Fruit fly (Drosophila melanogaster) whole organism, embryonic: ENCODE results near the gene woc.

Experiments
- Aef1 ChIP-seq: fragments of 200-800 bp; sonication (Bioruptor generic); IDR thresholded peaks from 3 replicates; pipeline ENCODE4 v1.3.6; 2022; ENCODE audit warnings: missing biosample characterization, missing genetic modification characterization
- CG10543 ChIP-seq: fragments of 200-800 bp; sonication (Bioruptor generic); optimal IDR thresholded peaks from 3 replicates; lab custom pipeline; 2017; ENCODE audit warnings: missing biosample characterization, mild to moderate bottlenecking, missing genetic modification characterization, moderate library complexity
- CG11085 ChIP-seq: fragments of 200-800 bp; sonication (Bioruptor generic); IDR thresholded peaks from 2 replicates; pipeline ENCODE4 v1.3.6; 2022; ENCODE audit warnings: missing biosample characterization, missing genetic modification characterization
- CG12155 ChIP-seq: fragments of 200-800 bp; sonication (Bioruptor generic); optimal IDR thresholded peaks from 3 replicates; lab custom pipeline; 2016; ENCODE audit warnings: missing biosample characterization, missing genetic modification characterization
- CG12219 ChIP-seq: fragments of 200-800 bp; sonication (Bioruptor generic); optimal IDR thresholded peaks from 3 replicates; lab custom pipeline; 2018; ENCODE audit warnings: missing biosample characterization, mild to moderate bottlenecking, missing genetic modification characterization
- CG1233 ChIP-seq: fragments of 200-800 bp; sonication (Bioruptor generic); optimal IDR thresholded peaks from 4 replicates; lab custom pipeline; 2018; ENCODE audit warnings: missing biosample characterization, mild to moderate bottlenecking, missing genetic modification characterization
- CG13287 ChIP-seq: fragments of 200-800 bp; sonication (Bioruptor generic); IDR thresholded peaks from 2 replicates; pipeline ENCODE4 v1.3.6; 2022; ENCODE audit warnings: missing biosample characterization, missing genetic modification characterization; ENCODE audit not compliant: partially characterized antibody
- CG13624 ChIP-seq: fragments of 200-800 bp; sonication (Bioruptor generic); optimal IDR thresholded peaks from 2 replicates; lab custom pipeline; 2016; ENCODE audit warnings: missing biosample characterization, missing genetic modification characterization
- CG13775 ChIP-seq: fragments of 200-800 bp; sonication (Bioruptor generic); optimal IDR thresholded peaks from 3 replicates; lab custom pipeline; 2017; ENCODE audit warnings: missing biosample characterization, mild to moderate bottlenecking, missing genetic modification characterization
- CG15269 ChIP-seq: fragments of 200-800 bp; sonication (Bioruptor generic); optimal IDR thresholded peaks from 2 replicates; lab custom pipeline; 2018; ENCODE audit warnings: missing biosample characterization, mild to moderate bottlenecking, missing genetic modification characterization, moderate library complexity
- CG16815 ChIP-seq: fragments of 200-800 bp; sonication (Bioruptor generic); optimal IDR thresholded peaks from 3 replicates; lab custom pipeline; 2017; ENCODE audit warnings: missing biosample characterization, mild to moderate bottlenecking, missing genetic modification characterization
- CG18262 ChIP-seq: fragments of 200-800 bp; optimal IDR thresholded peaks from 3 replicates; lab custom pipeline; 2019; ENCODE audit warnings: missing biosample characterization, mild to moderate bottlenecking, missing genetic modification characterization, moderate library complexity
- CG2889 ChIP-seq: fragments of 200-800 bp; sonication (Bioruptor generic); IDR thresholded peaks from 3 replicates; pipeline ENCODE4 v1.3.6; 2022; ENCODE audit warnings: missing biosample characterization, missing genetic modification characterization
- CG33213 ChIP-seq: fragments of 200-800 bp; sonication (Bioruptor generic); optimal IDR thresholded peaks from 3 replicates; lab custom pipeline; 2016; ENCODE audit warnings: missing biosample characterization, missing genetic modification characterization
- CG3726 ChIP-seq: fragments of 200-800 bp; sonication (Bioruptor generic); IDR thresholded peaks from 3 replicates; pipeline ENCODE4, ENCODE4 v1.3.6; 2022; ENCODE audit warnings: missing biosample characterization, missing genetic modification characterization
- CG5180 ChIP-seq: fragments of 200-800 bp; sonication (Bioruptor generic); optimal IDR thresholded peaks from 3 replicates; lab custom pipeline; 2017; ENCODE audit warnings: missing biosample characterization, missing genetic modification characterization, mild to moderate bottlenecking, moderate library complexity, missing genetic modification reagents
- CG6791 ChIP-seq: fragments of 200-800 bp; sonication (Bioruptor generic); IDR thresholded peaks from 3 replicates; pipeline ENCODE4 v1.3.6; 2022; ENCODE audit warnings: missing biosample characterization, missing genetic modification characterization; ENCODE audit not compliant: partially characterized antibody
- CG7271 ChIP-seq: fragments of 200-800 bp; sonication (Bioruptor generic); optimal IDR thresholded peaks from 2 replicates; lab custom pipeline; 2018; ENCODE audit warnings: missing biosample characterization, mild to moderate bottlenecking, missing genetic modification characterization, moderate library complexity
- CG7372 ChIP-seq: fragments of 200-800 bp; sonication (Bioruptor generic); IDR thresholded peaks from 2 replicates; pipeline ENCODE4 v1.3.6; 2022; ENCODE audit warnings: missing biosample characterization, missing genetic modification characterization
- CG8359 ChIP-seq: fragments of 200-800 bp; sonication (Bioruptor generic); optimal IDR thresholded peaks from 2 replicates; lab custom pipeline; 2017; ENCODE audit warnings: missing biosample characterization, mild to moderate bottlenecking, missing genetic modification characterization, borderline replicate concordance
- CG9727 ChIP-seq: fragments of 200-800 bp; sonication (Bioruptor generic); optimal IDR thresholded peaks from 3 replicates; lab custom pipeline; 2017; ENCODE audit warnings: missing biosample characterization, mild to moderate bottlenecking, missing genetic modification characterization
- CG9797 ChIP-seq: fragments of 200-800 bp; sonication (Bioruptor generic); optimal IDR thresholded peaks from 3 replicates; lab custom pipeline; 2018; ENCODE audit warnings: missing biosample characterization, mild to moderate bottlenecking, missing genetic modification characterization
- Ets65A ChIP-seq: fragments of 200-800 bp; sonication (Bioruptor generic); peaks from one replicate; lab custom pipeline; 2016; ENCODE audit warnings: missing biosample characterization, missing genetic modification characterization
- GATAe ChIP-seq: fragments of 200-800 bp; sonication (Bioruptor generic); conservative IDR thresholded peaks from 2 replicates; pipeline ENCODE4 v1.3.6; 2022; ENCODE audit warnings: missing biosample characterization, missing genetic modification characterization
- Gsc ChIP-seq: fragments of 200-800 bp; sonication (Bioruptor generic); IDR thresholded peaks from 2 replicates; pipeline ENCODE4 v1.3.6; 2022; ENCODE audit warnings: missing biosample characterization, missing genetic modification characterization
- Jarid2 ChIP-seq: fragments of 200-800 bp; sonication (Bioruptor generic); optimal IDR thresholded peaks from 3 replicates; lab custom pipeline; 2017; ENCODE audit warnings: mild to moderate bottlenecking, missing biosample characterization, missing genetic modification reagents, missing genetic modification characterization
- Lhr ChIP-seq: fragments of 200-800 bp; sonication (Bioruptor generic); optimal IDR thresholded peaks from 3 replicates; lab custom pipeline; 2017; ENCODE audit warnings: mild to moderate bottlenecking, missing biosample characterization, missing genetic modification reagents, missing genetic modification characterization
- Mrtf ChIP-seq: fragments of 200-800 bp; sonication (Bioruptor generic); IDR thresholded peaks from 3 replicates; pipeline ENCODE4 v1.3.6; 2022; ENCODE audit warnings: missing biosample characterization, missing genetic modification characterization
- Myb ChIP-seq: fragments of 200-800 bp; sonication (Bioruptor generic); optimal IDR thresholded peaks from 2 replicates; lab custom pipeline; 2016; ENCODE audit warnings: missing biosample characterization, missing genetic modification characterization
- PHDP ChIP-seq: fragments of 200-800 bp; sonication (Bioruptor generic); optimal IDR thresholded peaks from 3 replicates; lab custom pipeline; 2018; ENCODE audit warnings: missing biosample characterization, mild to moderate bottlenecking, missing genetic modification characterization, moderate library complexity
- Tbp ChIP-seq: fragments of >200 bp; optimal IDR thresholded peaks from 2 replicates; lab custom pipeline; 2018; ENCODE audit warnings: missing biosample characterization, missing genetic modification characterization
- cato ChIP-seq: fragments of 200-800 bp; sonication (Bioruptor generic); optimal IDR thresholded peaks from 2 replicates; lab custom pipeline; 2016; ENCODE audit warnings: missing biosample characterization, missing genetic modification characterization, borderline replicate concordance
- ci ChIP-seq: fragments of 200-800 bp; sonication (Bioruptor generic); IDR thresholded peaks from 3 replicates; pipeline ENCODE4 v1.3.6; 2022; ENCODE audit warnings: missing biosample characterization, missing genetic modification characterization
- crc ChIP-seq: fragments of 200-800 bp; sonication (Bioruptor generic); optimal IDR thresholded peaks from 2 replicates; lab custom pipeline; 2016; ENCODE audit warnings: missing biosample characterization, missing genetic modification characterization
- gsb ChIP-seq: fragments of 200-800 bp; sonication (Bioruptor generic); IDR thresholded peaks from 2 replicates; pipeline ENCODE4 v1.3.6; 2022; ENCODE audit warnings: missing biosample characterization, missing genetic modification characterization
- gt ChIP-seq: fragments of 200-800 bp; sonication (Bioruptor generic); IDR thresholded peaks from 2 replicates; pipeline ENCODE4 v1.3.6; 2022; ENCODE audit warnings: missing biosample characterization, missing genetic modification characterization
- ham ChIP-seq: fragments of 200-800 bp; sonication (Bioruptor generic); IDR thresholded peaks from 2 replicates; pipeline ENCODE4 v1.3.6; 2022; ENCODE audit warnings: missing biosample characterization, missing genetic modification characterization
- insv ChIP-seq, 2 experiments: fragments of 200-800 bp; sonication (Bioruptor generic); optimal IDR thresholded peaks; 3 replicates each; lab custom pipeline; 2016 to 2018; ENCODE audit warnings: missing biosample characterization in 2 of 2, missing genetic modification characterization in 2 of 2
- lab ChIP-seq: fragments of 200-800 bp; sonication (Bioruptor generic); optimal IDR thresholded peaks from 3 replicates; lab custom pipeline; 2017; ENCODE audit warnings: missing biosample characterization, missing genetic modification characterization, mild to moderate bottlenecking, moderate library complexity, missing genetic modification reagents
- nerfin-1 ChIP-seq: fragments of 200-800 bp; sonication (Bioruptor generic); optimal IDR thresholded peaks from 3 replicates; lab custom pipeline; 2019; ENCODE audit warnings: missing biosample characterization, mild to moderate bottlenecking, missing genetic modification characterization, moderate library complexity
- pb ChIP-seq: fragments of 200-800 bp; sonication (Bioruptor generic); optimal IDR thresholded peaks from 3 replicates; lab custom pipeline; 2016; ENCODE audit warnings: missing biosample characterization, missing genetic modification characterization
- pfk ChIP-seq: fragments of 200-800 bp; sonication (Bioruptor generic); optimal IDR thresholded peaks from 2 replicates; lab custom pipeline; 2018; ENCODE audit warnings: missing biosample characterization, mild to moderate bottlenecking, missing genetic modification characterization, moderate library complexity
- pnt ChIP-seq: fragments of 200-800 bp; sonication (Bioruptor generic); optimal IDR thresholded peaks from 3 replicates; lab custom pipeline; 2016; ENCODE audit warnings: missing biosample characterization, missing genetic modification characterization
- pros ChIP-seq: fragments of 200-800 bp; sonication (Bioruptor generic); optimal IDR thresholded peaks from 3 replicates; lab custom pipeline; 2019; ENCODE audit warnings: missing biosample characterization, mild to moderate bottlenecking, missing genetic modification characterization, moderate library complexity
- sens ChIP-seq: fragments of 200-800 bp; sonication (Bioruptor generic); peaks from one replicate; lab custom pipeline; 2016; ENCODE audit warnings: missing biosample characterization, missing genetic modification characterization
- seq ChIP-seq: fragments of 200-800 bp; sonication (Bioruptor generic); IDR thresholded peaks from 2 replicates; pipeline ENCODE4 v1.3.6; 2022; ENCODE audit warnings: missing biosample characterization, missing genetic modification characterization
- slp2 ChIP-seq: fragments of 200-800 bp; sonication (Bioruptor generic); optimal IDR thresholded peaks from 2 replicates; lab custom pipeline; 2016; ENCODE audit warnings: missing biosample characterization, missing genetic modification characterization
- sob ChIP-seq: fragments of 200-800 bp; sonication (Bioruptor generic); IDR thresholded peaks from 2 replicates; pipeline ENCODE4 v1.3.6; 2022; ENCODE audit warnings: missing biosample characterization, missing genetic modification characterization
- tx ChIP-seq: fragments of 200-800 bp; sonication (Bioruptor generic); optimal IDR thresholded peaks from 2 replicates; lab custom pipeline; 2016; ENCODE audit warnings: missing biosample characterization, missing genetic modification characterization

Gene woc

dm6 chr3R:27253136-27253920 is 10.5 kb downstream of the woc start, which contains the start of gene pll (continued):
- peak; percentile 94 for TF ChIP-seq sens
- peak; percentile 83 for TF ChIP-seq CG7372 (GFP tag; lab: Robert Waterston, UW)
- TF ChIP-seq nerfin-1 (tag; lab: Kevin White, UChicago), result peak; percentile 53
- TF ChIP-seq CG9797, result peak; percentile 96
- TF ChIP-seq pfk (GFP tag; lab: Kevin White, UChicago), result no peak
- peak; percentile 89 for TF ChIP-seq Aef1 (GFP tag; lab: Robert Waterston, UW)
- TF ChIP-seq pb, result no peak
- TF ChIP-seq pnt (GFP tag; lab: Kevin White, UChicago), result peak; percentile 36
- peak; percentile 91 for TF ChIP-seq ci (GFP tag; lab: Robert Waterston, UW)
- TF ChIP-seq Tbp, result peak; percentile 69
- TF ChIP-seq sob (GFP tag; lab: Robert Waterston, UW), result peak; percentile 89
- TF ChIP-seq CG13624 (GFP tag; lab: Kevin White, UChicago), result peak; percentile 77
- peak; percentile 87 for TF ChIP-seq CG15269 (tag; lab: Kevin White, UChicago)
- TF ChIP-seq ham, result no peak
- no peak for TF ChIP-seq CG6791 (GFP tag; lab: Robert Waterston, UW)
- TF ChIP-seq CG13775, result peak; percentile 81
- peak; percentile 65; the same call in 1 of the 2 replicates for TF ChIP-seq GATAe (GFP tag; lab: Robert Waterston, UW)
- TF ChIP-seq slp2 (GFP tag; lab: Kevin White, UChicago), result peak; percentile 28
- TF ChIP-seq CG12155, result peak; percentile 83
- TF ChIP-seq gt (GFP tag; lab: Robert Waterston, UW), result no peak
- TF ChIP-seq Ets65A (GFP tag; lab: Kevin White, UChicago), result peak; percentile 96
- peak; percentile 82 for TF ChIP-seq PHDP (tag; lab: Kevin White, UChicago)
- no peak for TF ChIP-seq cato (GFP tag; lab: Kevin White, UChicago)
- TF ChIP-seq gsb (GFP tag; lab: Robert Waterston, UW), result peak; percentile 84
- TF ChIP-seq Mrtf (GFP tag; lab: Robert Waterston, UW), result peak; percentile 85
- peak in 1 of 2 experiments; percentile 47 for TF ChIP-seq insv (GFP tag; optimal IDR thresholded peaks at IDR 0.05; lab: Kevin White, UChicago)
- peak; percentile 65 for TF ChIP-seq tx (GFP tag; lab: Kevin White, UChicago)
- TF ChIP-seq crc (GFP tag; lab: Kevin White, UChicago), result peak; percentile 64
- no peak for TF ChIP-seq CG5180 (GFP tag; lab: Kevin White, UChicago)
- TF ChIP-seq CG11085, result peak; percentile 77; the same call in 1 of the 2 replicates
- 0 out of 2 replicates have a peak, but pooled peaks have one; percentile 32 for TF ChIP-seq Gsc (GFP tag; lab: Robert Waterston, UW)
- peak; percentile 28 for TF ChIP-seq Jarid2 (GFP tag; lab: Kevin White, UChicago)
- peak; percentile 79; the same call in 2 of the 3 replicates for TF ChIP-seq CG3726
- TF ChIP-seq CG9727 (GFP tag; lab: Kevin White, UChicago), result peak; percentile 82
- TF ChIP-seq CG16815 (GFP tag; lab: Kevin White, UChicago), result peak; percentile 64
- peak; percentile 21 for TF ChIP-seq CG12219
- TF ChIP-seq CG10543 (GFP tag; lab: Kevin White, UChicago), result peak; percentile 41
- peak; percentile 69 for TF ChIP-seq CG13287 (GFP tag; lab: Robert Waterston, UW)
- peak; percentile 84 for TF ChIP-seq CG2889 (GFP tag; lab: Robert Waterston, UW)
- peak; percentile 74 for TF ChIP-seq CG18262 (tag; lab: Kevin White, UChicago)
- peak; percentile 69; the same call in 1 of the 2 replicates for TF ChIP-seq seq (GFP tag; lab: Robert Waterston, UW)
- TF ChIP-seq lab (GFP tag; lab: Kevin White, UChicago), result peak; percentile 86
- peak; percentile 72 for TF ChIP-seq CG1233 (GFP tag; lab: Kevin White, UChicago)
- peak; percentile 88 for TF ChIP-seq Lhr (GFP tag; lab: Kevin White, UChicago)
- TF ChIP-seq CG33213 (GFP tag; lab: Kevin White, UChicago), result peak; percentile 71
- peak; percentile 43 for TF ChIP-seq Myb (GFP tag; lab: Kevin White, UChicago)
- no peak for TF ChIP-seq pros (GFP tag; lab: Kevin White, UChicago)
- peak; percentile 17 for TF ChIP-seq CG7271 (tag; lab: Kevin White, UChicago)
- no peak for TF ChIP-seq CG8359
